Fruit fly (Drosophila melanogaster): ENCODE data around the gene CG15395.

Gene CG15395

dm6 chr2L:2609694-2610093 is at the start of gene CG15395:
Gene CG15395 (plus strand): TSS chr2L:2609994.
- TF ChIP-seq CG5204 (GFP tag; optimal IDR thresholded peaks at IDR 0.05) (no peak), Mnt (GFP tag; optimal IDR thresholded peaks at IDR 0.05) (no peak), Crg-1 (GFP tag; optimal IDR thresholded peaks at IDR 0.05) (no peak), CG1620 (GFP tag; optimal IDR thresholded peaks at IDR 0.05) (no peak), tj (GFP tag; optimal IDR thresholded peaks at IDR 0.05) (no peak), kay (GFP tag; ENCODE audit: borderline replicate concordance) (no peak)

- no peak for TF ChIP-seq CG7101 (tag; optimal IDR thresholded peaks at IDR 0.05)
- peak; percentile 2 for TF ChIP-seq CG7045 (GFP tag; optimal IDR thresholded peaks at IDR 0.05)
- TF ChIP-seq cic (GFP tag; optimal IDR thresholded peaks at IDR 0.05) = peak; percentile 40
Measured at dm6 chr2L:2564758-2565157, 45.0 kb upstream of the CG15395 start, which contains the start of gene Cyp309a1. Gene Cyp309a1 (minus strand): TSS chr2L:2564830.

dm6 chr2L:2572937-2573336 is 36.9 kb upstream of the CG15395 start, which contains the start of gene Cyp309a2:
Gene Cyp309a2 (minus strand): TSS chr2L:2573037.
- no peak for TF ChIP-seq tj (GFP tag; optimal IDR thresholded peaks at IDR 0.05)
- no peak for TF ChIP-seq pad (GFP tag; optimal IDR thresholded peaks at IDR 0.05)
- TF ChIP-seq CG12768 (GFP tag; optimal IDR thresholded peaks at IDR 0.05) = no peak
- TF ChIP-seq Clk (GFP tag; optimal IDR thresholded peaks at IDR 0.05) = no peak
- TF ChIP-seq bab1 (GFP tag; optimal IDR thresholded peaks at IDR 0.05) = no peak
- TF ChIP-seq CG11617 (GFP tag; optimal IDR thresholded peaks at IDR 0.05) = no peak
- TF ChIP-seq CG14711 (tag; optimal IDR thresholded peaks at IDR 0.05) = no peak
- no peak for TF ChIP-seq CG5204 (GFP tag; optimal IDR thresholded peaks at IDR 0.05)
- TF ChIP-seq CG7045 (GFP tag; optimal IDR thresholded peaks at IDR 0.05) = no peak
- no peak for TF ChIP-seq cic (GFP tag; optimal IDR thresholded peaks at IDR 0.05)
- TF ChIP-seq cnc (optimal IDR thresholded peaks at IDR 0.05) = no peak
- no peak for TF ChIP-seq ovo (GFP tag; optimal IDR thresholded peaks at IDR 0.05)
- TF ChIP-seq CG1620 (GFP tag; optimal IDR thresholded peaks at IDR 0.05) = no peak
- no peak for TF ChIP-seq Mnt (GFP tag; optimal IDR thresholded peaks at IDR 0.05)
- no peak for TF ChIP-seq kay (GFP tag; ENCODE audit: borderline replicate concordance)
- TF ChIP-seq Hr96 (GFP tag; optimal IDR thresholded peaks at IDR 0.05) = no peak
- TF ChIP-seq CG7101 (tag; optimal IDR thresholded peaks at IDR 0.05) = no peak
- TF ChIP-seq Crg-1 (GFP tag; optimal IDR thresholded peaks at IDR 0.05) = no peak
- TF ChIP-seq toe (GFP tag; optimal IDR thresholded peaks at IDR 0.05) = no peak

dm6 chr2L:2574717-2575273 is 35.0 kb upstream of the CG15395 start, which contains the start of the genes Rad1 and Sws1:
Gene Rad1 (minus strand): TSS chr2L:2575052.
Gene Sws1 (minus strand): TSS chr2L:2575052.
- no peak for TF ChIP-seq Mnt (GFP tag; optimal IDR thresholded peaks at IDR 0.05)

dm6 chr2L:2576565-2577360 is 33.0 kb upstream of the CG15395 start, which contains the start of gene insv:
Gene insv (minus strand): TSS chr2L:2576997.
- TF ChIP-seq CG7101 (tag; optimal IDR thresholded peaks at IDR 0.05) = no peak
- peak; percentile 68 for TF ChIP-seq CG14711 (tag; optimal IDR thresholded peaks at IDR 0.05)
- TF ChIP-seq Hr96 (GFP tag; optimal IDR thresholded peaks at IDR 0.05) = no peak
- no peak for TF ChIP-seq CG33017 (tag; optimal IDR thresholded peaks at IDR 0.05)

- TF ChIP-seq Hr96 (GFP tag; optimal IDR thresholded peaks at IDR 0.05) = no peak
- peak; percentile 36 for TF ChIP-seq CG14711 (tag; optimal IDR thresholded peaks at IDR 0.05)
Measured at dm6 chr2L:2577361-2577737, 32.4 kb upstream of the CG15395 start, which contains the start of gene Elba2. Gene Elba2 (plus strand): TSS chr2L:2577687.

dm6 chr2L:2579669-2580351 is 30.0 kb upstream of the CG15395 start, which contains the start of the genes ND-B17.2 and Arpc5:
Gene ND-B17.2 (minus strand): TSS chr2L:2580172.
Gene Arpc5 (plus strand): TSS chr2L:2580292.
- peak; percentile 22 for TF ChIP-seq CG1620 (GFP tag; optimal IDR thresholded peaks at IDR 0.05)
- peak; percentile 17 for TF ChIP-seq Mnt (GFP tag; optimal IDR thresholded peaks at IDR 0.05)
- TF ChIP-seq toe (GFP tag; optimal IDR thresholded peaks at IDR 0.05) = no peak
- TF ChIP-seq bab1 (GFP tag; optimal IDR thresholded peaks at IDR 0.05) = peak; percentile 52
- TF ChIP-seq CG11617 (GFP tag; optimal IDR thresholded peaks at IDR 0.05) = peak; percentile 7
- TF ChIP-seq CG14711 (tag; optimal IDR thresholded peaks at IDR 0.05) = peak; percentile 7

Data from whole organism, adult.